Worm (Caenorhabditis elegans): ENCODE data around the gene hil-1.

DNA sequence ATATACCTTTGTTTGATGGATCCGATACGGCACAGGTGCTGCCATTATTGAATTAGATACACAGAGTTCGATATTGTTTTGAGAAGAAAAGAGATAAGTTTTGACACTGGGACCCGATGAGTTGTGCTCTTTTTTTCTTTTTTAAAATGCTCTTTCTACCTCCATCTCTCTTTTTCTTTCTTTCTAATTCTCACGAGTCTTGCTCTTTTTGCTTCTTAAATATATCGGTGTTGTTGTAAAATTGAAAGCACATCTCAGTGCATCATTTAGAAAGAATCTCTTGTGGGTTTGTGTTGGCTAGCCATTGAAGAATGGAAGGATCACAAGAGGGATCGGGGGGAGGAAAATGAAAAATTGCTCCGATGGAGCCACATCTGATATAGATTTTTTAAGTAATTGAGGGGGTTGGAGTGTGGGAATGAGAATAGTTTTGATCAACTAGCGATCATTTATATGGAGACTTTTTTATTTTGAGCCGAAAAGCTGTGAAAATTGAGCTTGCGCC lies 40.2 kb upstream of the hil-1 start, which contains the start of gene H12D21.9:
- TF ChIP-seq aha-1 (tag): peak; percentile 47
- no peak for TF ChIP-seq unc-130 (GFP tag; optimal IDR thresholded peaks at IDR 0.05)

Data from whole organism, L4 larva.